Worm (Caenorhabditis elegans) whole organism, L4/young adult: ENCODE data around the gene Y54F10BM.3.

Source experiments
- dao-5 ChIP-seq: sonication (generic microtip); optimal IDR thresholded peaks from 2 replicates; lab custom pipeline; 2016; ENCODE audit warnings: missing genotype, missing genetic modification characterization, moderate library complexity, missing compliant biosample characterization
- him-1 ChIP-seq: sonication (generic microtip); optimal IDR thresholded peaks from 2 replicates; lab custom pipeline; 2016; ENCODE audit warnings: missing genotype, missing genetic modification reagents, missing genetic modification characterization, missing compliant biosample characterization

DNA sequence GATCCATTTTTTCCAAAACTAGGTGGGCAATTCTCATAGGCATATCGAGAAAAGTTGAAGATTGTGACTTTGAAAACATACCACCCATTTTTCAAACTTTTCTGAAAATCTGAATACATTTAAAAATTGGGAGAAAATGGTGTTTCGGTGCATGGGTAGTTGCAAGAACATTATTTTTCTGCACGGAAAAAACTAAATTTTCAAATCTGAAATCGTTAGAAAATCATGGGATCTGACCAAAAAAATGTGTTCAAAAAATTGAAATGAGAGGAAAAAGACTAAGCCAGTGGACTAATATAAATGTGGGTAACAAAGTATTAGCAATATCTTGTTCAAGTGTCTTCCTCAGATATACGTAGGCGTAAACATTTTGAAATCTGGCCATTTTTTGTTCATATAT is 23.0 kb upstream of the Y54F10BM.3 start, which contains the start of gene fbxa-43:
- no peak for TF ChIP-seq him-1
- TF ChIP-seq dao-5 (tag; lab: Kevin White, UChicago) = no peak
